Worm (Caenorhabditis elegans): ENCODE measurements around the gene F41E7.9.

DNA sequence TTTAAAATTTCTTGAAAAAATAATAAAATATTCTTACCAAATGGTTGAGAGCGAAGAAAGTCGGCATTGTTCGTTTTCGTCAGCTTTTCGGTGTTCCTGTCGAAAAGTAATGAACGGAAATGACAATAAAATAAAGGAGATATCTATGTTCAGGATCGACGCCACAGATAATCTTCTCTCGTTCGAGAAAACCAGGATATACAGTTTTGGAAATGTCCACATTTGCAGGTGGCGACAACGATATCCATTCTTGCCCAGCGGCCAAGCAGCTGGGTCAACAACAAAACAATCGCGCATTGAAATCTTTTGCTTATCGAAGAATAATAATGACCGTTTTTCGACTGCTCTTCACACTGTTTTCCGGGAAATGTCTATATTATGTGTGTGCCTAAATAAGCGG, 39.8 kb upstream of the F41E7.9 start, which contains the start of gene R07E3.7:
- TF ChIP-seq sptf-1 (tag; optimal IDR thresholded peaks at IDR 0.05) (no peak), ceh-82 (tag; optimal IDR thresholded peaks at IDR 0.05) (no peak), Y116A8C.19 (tag; optimal IDR thresholded peaks at IDR 0.05; ENCODE audit: borderline replicate concordance) (no peak), lin-13 (GFP tag; optimal IDR thresholded peaks at IDR 0.05) (no peak), unc-130 (tag; optimal IDR thresholded peaks at IDR 0.05) (no peak), dpl-1 (GFP tag; optimal IDR thresholded peaks at IDR 0.05) (no peak), elt-3 (tag; optimal IDR thresholded peaks at IDR 0.05) (no peak), aly-2 (tag; optimal IDR thresholded peaks at IDR 0.05) (no peak), ztf-11 (tag; optimal IDR thresholded peaks at IDR 0.05) (no peak)

All from whole organism, L1 larva.